Worm (Caenorhabditis elegans) whole organism, young adult: ENCODE measurements around the gene C17H12.12.

ENCODE experiments used
- ama-1 ChIP-seq, 3 experiments: fragments of 150-350 bp in 1 of 3; sonication (generic microtip) in 2 of 3; optimal IDR thresholded peaks; 2 replicates each; lab custom pipeline; 2014 to 2018; ENCODE audit warnings: missing biosample characterization in 2 of 3, missing genetic modification characterization in 2 of 3, missing genetic modification reagents in 2 of 3
- hlh-12 ChIP-seq: sonication (generic microtip); optimal IDR thresholded peaks from 2 replicates; lab custom pipeline; 2016; ENCODE audit warnings: missing genetic modification characterization, missing compliant biosample characterization
- lin-35 ChIP-seq, 3 experiments: fragments of 150-350 bp in 2 of 3; sonication (generic microtip) in 1 of 3; optimal IDR thresholded peaks; 2 replicates each; lab custom pipeline; 2014 to 2018; ENCODE audit warnings: missing biosample characterization in 3 of 3, missing genetic modification characterization in 3 of 3, missing genetic modification reagents in 3 of 3

- no peak for TF ChIP-seq ama-1 (optimal IDR thresholded peaks at IDR 0.05; lab: Kevin White, UChicago)
- no peak for TF ChIP-seq ama-1 (GFP tag; optimal IDR thresholded peaks at IDR 0.05; lab: Kevin White, UChicago)
- TF ChIP-seq lin-35 (GFP tag; optimal IDR thresholded peaks at IDR 0.05; lab: Kevin White, UChicago): peak in 1 of 3 experiments; percentile 84
- no peak for TF ChIP-seq hlh-12 (tag; lab: Kevin White, UChicago)
These were observed 5.1 kb upstream of the C17H12.12 start, which contains the start of the genes C17H12.2 and vha-8 for ce11 chrIV:6790438-6791124.
